Fruit fly (Drosophila melanogaster) S2 (cell line): ENCODE measurements around the gene RhoGAP18B.

Source experiments
- CG8478 ChIP-seq: fragments of >200 bp; optimal IDR thresholded peaks from 2 replicates; lab custom pipeline; 2018
- CTCF ChIP-seq, 2 experiments: fragments of >200 bp; optimal IDR thresholded peaks; 2 replicates each; lab custom pipeline; 2018

- TF ChIP-seq CG8478 (lab: Kevin White, UChicago) (no peak), CTCF (optimal IDR thresholded peaks at IDR 0.05; lab: Kevin White, UChicago) (no peak)
Observed at dm6 chrX:19201630-19202029, 34.7 kb upstream of the RhoGAP18B start, which contains the start of gene CG7990.
